Worm (Caenorhabditis elegans) whole organism, early embryonic: ENCODE measurements around the gene gck-1.

ENCODE experiments used
- ama-1 ChIP-seq: fragments of 150-350 bp; optimal IDR thresholded peaks from 2 replicates; lab custom pipeline; 2014
- ceh-13 ChIP-seq: fragments of 200-800 bp; sonication (Bioruptor generic); optimal IDR thresholded peaks from 2 replicates; lab custom pipeline; 2018; ENCODE audit warnings: mild to moderate bottlenecking, missing genetic modification characterization, missing compliant biosample characterization
- ceh-36 ChIP-seq: sonication (generic microtip); optimal IDR thresholded peaks from 2 replicates; lab custom pipeline; 2016; ENCODE audit warnings: missing genetic modification characterization, inconsistent platforms, missing compliant biosample characterization
- ets-7 ChIP-seq: sonication (generic microtip); optimal IDR thresholded peaks from 2 replicates; lab custom pipeline; 2016; ENCODE audit warnings: missing genotype, missing genetic modification characterization, missing compliant biosample characterization
- flt-1 ChIP-seq: fragments of 200-800 bp; sonication (Bioruptor generic); IDR thresholded peaks from 2 replicates; pipeline ENCODE4 v1.3.6; 2022; ENCODE audit warnings: missing genetic modification characterization, missing compliant biosample characterization
- hmg-4 ChIP-seq: fragments of 200-800 bp; sonication (Bioruptor generic); optimal IDR thresholded peaks from 2 replicates; lab custom pipeline; 2018; ENCODE audit warnings: mild to moderate bottlenecking, missing genetic modification characterization, missing compliant biosample characterization
- pes-1 ChIP-seq: fragments of 200-800 bp; sonication (Bioruptor generic); IDR thresholded peaks from 2 replicates; pipeline ENCODE4 v1.3.6; 2022; ENCODE audit warnings: missing genetic modification reagents, missing genetic modification characterization, missing compliant biosample characterization
- sea-1 ChIP-seq: fragments of 200-800 bp; sonication (Bioruptor generic); conservative IDR thresholded peaks from 2 replicates; pipeline ENCODE4 v1.3.6; 2022; ENCODE audit warnings: missing genetic modification characterization, missing compliant biosample characterization
- tra-4 ChIP-seq: sonication (generic microtip); optimal IDR thresholded peaks from 2 replicates; lab custom pipeline; 2017; ENCODE audit warnings: missing genetic modification characterization, missing compliant biosample characterization

DNA sequence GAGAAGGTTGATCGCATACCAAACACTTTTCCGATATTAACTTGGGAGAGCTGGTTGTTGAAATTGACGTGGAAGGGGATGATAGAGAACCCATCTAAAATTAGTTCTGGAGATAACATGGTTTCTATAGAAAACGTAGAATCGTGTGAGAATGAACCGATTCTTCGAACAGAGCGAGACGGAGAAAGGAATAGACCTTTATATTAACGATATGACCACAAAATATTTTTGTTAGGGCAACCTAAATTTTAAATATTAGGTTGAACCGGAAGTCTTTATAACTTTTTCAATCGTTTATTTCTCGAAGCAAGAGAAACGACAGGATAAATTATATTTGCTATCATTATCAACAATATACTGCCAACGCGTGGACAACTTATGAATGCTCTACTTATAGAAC, 18.5 kb downstream of the gck-1 start, which contains the start of gene nhr-219:
- TF ChIP-seq ets-7 (no peak), pes-1 (GFP tag; lab: Robert Waterston, UW) (no peak), ama-1 (no peak), ceh-36 (no peak), flt-1 (GFP tag; lab: Robert Waterston, UW) (no peak), tra-4 (tag; lab: Kevin White, UChicago) (no peak), ceh-13 (GFP tag; lab: Kevin White, UChicago) (no peak), hmg-4 (GFP tag; lab: Kevin White, UChicago) (no peak), sea-1 (GFP tag; lab: Robert Waterston, UW) (no peak)
